Fruit fly (Drosophila melanogaster): ENCODE data around the gene KLHL18.

The KLHL18 gene

dm6 chr3R:11992934-11993670, 17.1 kb downstream of the KLHL18 start, which contains the start of gene mfas (continued):
- TF ChIP-seq CG6272 (GFP tag; IDR thresholded peaks at IDR 0.05) (no peak), zen2 (GFP tag; IDR thresholded peaks at IDR 0.05; ENCODE audit: partially characterized antibody) (peak; percentile 6; the same call in 1 of the 3 replicates), CG14014 (GFP tag; IDR thresholded peaks at IDR 0.05) (no peak; the same call in 1 of the 2 replicates), CG3065 (GFP tag; optimal IDR thresholded peaks at IDR 0.05) (no peak), al (GFP tag; IDR thresholded peaks at IDR 0.05) (no peak), CG18764 (GFP tag; optimal IDR thresholded peaks at IDR 0.05) (no peak), ase (GFP tag; IDR thresholded peaks at IDR 0.05) (no peak), CG1024 (GFP tag; IDR thresholded peaks at IDR 0.05) (peak; percentile 19; the same call in 1 of the 2 replicates), ci (GFP tag; IDR thresholded peaks at IDR 0.05) (peak; percentile 54; the same call in 1 of the 3 replicates), kay (GFP tag; optimal IDR thresholded peaks at IDR 0.05) (no peak), ERR (GFP tag; optimal IDR thresholded peaks at IDR 0.05) (no peak), Aef1 (GFP tag; IDR thresholded peaks at IDR 0.05) (no peak), CG11456 (GFP tag; IDR thresholded peaks at IDR 0.05) (no peak), pzg (GFP tag; optimal IDR thresholded peaks at IDR 0.05) (no peak), cwo (GFP tag; optimal IDR thresholded peaks at IDR 0.05) (no peak), bab2 (GFP tag; optimal IDR thresholded peaks at IDR 0.05) (no peak), B-H2 (GFP tag; optimal IDR thresholded peaks at IDR 0.05) (no peak), CG18262 (tag; optimal IDR thresholded peaks at IDR 0.05) (peak; percentile 2), Adf1 (GFP tag; IDR thresholded peaks at IDR 0.05) (peak; percentile 89), Sry-δ (GFP tag; optimal IDR thresholded peaks at IDR 0.05) (no peak), CG11723 (GFP tag; optimal IDR thresholded peaks at IDR 0.05) (peak; percentile 7), CG17568 (GFP tag; optimal IDR thresholded peaks at IDR 0.05) (peak; percentile 38), CG12219 (GFP tag; optimal IDR thresholded peaks at IDR 0.05) (peak; percentile 7), CG9437 (GFP tag; optimal IDR thresholded peaks at IDR 0.05) (peak; percentile 1), Awh (GFP tag; IDR thresholded peaks at IDR 0.05) (0 out of 2 replicates have a peak, but pooled peaks have one; percentile 31), CG8290 (GFP tag; optimal IDR thresholded peaks at IDR 0.05) (no peak), CG8290 (tag; optimal IDR thresholded peaks at IDR 0.05) (peak in 1 of 2 experiments; percentile 42), Sox102F (GFP tag; optimal IDR thresholded peaks at IDR 0.05) (peak; percentile 14), hkb (optimal IDR thresholded peaks at IDR 0.05) (no peak), hkb (GFP tag; IDR thresholded peaks at IDR 0.05) (peak; percentile 47), Dbx (GFP tag; IDR thresholded peaks at IDR 0.05) (peak; percentile 12; the same call in 1 of the 3 replicates), Drgx (GFP tag; IDR thresholded peaks at IDR 0.05) (peak; percentile 42; the same call in 1 of the 2 replicates), dati (GFP tag; IDR thresholded peaks at IDR 0.05) (no peak), CG5245 (GFP tag; optimal IDR thresholded peaks at IDR 0.05) (no peak), Dek (tag; optimal IDR thresholded peaks at IDR 0.05) (no peak), CG13287 (GFP tag; IDR thresholded peaks at IDR 0.05; ENCODE audit: partially characterized antibody) (peak; percentile 25; the same call in 1 of the 2 replicates), p53 (GFP tag; optimal IDR thresholded peaks at IDR 0.05) (no peak), CG4820 (GFP tag; optimal IDR thresholded peaks at IDR 0.05) (no peak), CG2199 (GFP tag; IDR thresholded peaks at IDR 0.05) (peak; percentile 10; the same call in 1 of the 3 replicates), CG6175 (GFP tag; IDR thresholded peaks at IDR 0.05) (no peak), Eip74EF (GFP tag; optimal IDR thresholded peaks at IDR 0.05) (no peak), cg (GFP tag; optimal IDR thresholded peaks at IDR 0.05) (peak; percentile 67), CG15601 (tag; optimal IDR thresholded peaks at IDR 0.05) (peak; percentile 43), CG8924 (tag; optimal IDR thresholded peaks at IDR 0.05) (no peak), tap (tag; optimal IDR thresholded peaks at IDR 0.05) (no peak), Sox100B (GFP tag; optimal IDR thresholded peaks at IDR 0.05) (peak; percentile 18), wor (GFP tag; IDR thresholded peaks at IDR 0.05) (no peak), Jarid2 (GFP tag; optimal IDR thresholded peaks at IDR 0.05) (peak; percentile 86), Dip2 (GFP tag; IDR thresholded peaks at IDR 0.05) (no peak), CG17829 (tag; optimal IDR thresholded peaks at IDR 0.05) (peak; percentile 4)
